Fruit fly (Drosophila melanogaster): ENCODE results near the gene vig2.

Gene vig2

DNA sequence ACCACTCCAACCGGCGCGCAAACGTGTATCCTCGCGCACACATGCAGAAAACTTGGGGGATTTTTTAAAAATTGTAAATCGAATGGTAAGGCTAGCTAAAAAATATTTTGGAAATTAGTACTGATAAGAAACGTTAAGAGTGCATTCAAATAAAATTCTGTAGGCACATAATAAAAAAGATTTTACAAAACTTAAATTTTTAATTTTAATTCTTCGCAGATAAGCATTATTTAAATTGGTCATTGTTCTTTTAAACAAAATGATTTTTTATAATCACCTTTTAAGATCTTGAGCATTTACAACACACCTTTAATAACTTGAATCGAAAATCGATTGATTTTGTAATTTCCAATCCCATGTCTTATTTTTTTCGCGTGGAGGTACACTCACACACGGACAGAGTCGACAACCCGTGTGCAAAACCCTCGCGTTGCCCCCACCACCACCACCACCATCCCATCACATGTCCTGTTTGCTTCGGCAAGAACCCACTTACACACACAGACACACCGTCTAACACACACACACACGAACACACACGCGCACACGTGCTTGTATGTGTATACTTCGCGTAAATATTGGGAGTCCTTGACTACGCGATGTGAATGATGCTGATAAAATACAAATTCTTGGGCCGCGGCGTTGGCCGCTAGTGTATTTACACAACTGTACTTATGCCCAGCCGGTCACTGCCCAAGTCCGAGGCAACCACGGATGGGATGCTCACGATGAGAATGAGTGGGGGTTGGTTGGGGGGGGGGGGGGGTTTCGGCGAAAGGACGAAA, 44.4 kb downstream of the vig2 start (continued):
- TF ChIP-seq CG30403 (GFP tag; optimal IDR thresholded peaks at IDR 0.05) (peak; percentile 17), CG10366 (GFP tag; IDR thresholded peaks at IDR 0.05) (no peak)

- peak; percentile 35; the same call in 1 of the 2 replicates for TF ChIP-seq ttk (GFP tag; IDR thresholded peaks at IDR 0.05)
- TF ChIP-seq eyg (GFP tag; optimal IDR thresholded peaks at IDR 0.05) = no peak
- TF ChIP-seq Abd-B (GFP tag; optimal IDR thresholded peaks at IDR 0.05) = no peak
- no peak for TF ChIP-seq trh (GFP tag; optimal IDR thresholded peaks at IDR 0.05)
- TF ChIP-seq CG1603 (tag; optimal IDR thresholded peaks at IDR 0.05) = peak; percentile 41
- peak; percentile 21; the same call in 1 of the 2 replicates for TF ChIP-seq E2f2 (GFP tag; IDR thresholded peaks at IDR 0.05)
- TF ChIP-seq CG10274 (GFP tag; optimal IDR thresholded peaks at IDR 0.05) = peak; percentile 15
- TF ChIP-seq ind (GFP tag; optimal IDR thresholded peaks at IDR 0.05) = peak; percentile 32
- peak; percentile 44; the same call in 1 of the 2 replicates for TF ChIP-seq ranshi (GFP tag; IDR thresholded peaks at IDR 0.05)
- no peak for TF ChIP-seq ap (GFP tag; IDR thresholded peaks at IDR 0.05)
- TF ChIP-seq seq (GFP tag; IDR thresholded peaks at IDR 0.05) = no peak
- no peak for TF ChIP-seq ken (GFP tag; IDR thresholded peaks at IDR 0.05)
- peak; percentile 45 for TF ChIP-seq HLH54F (GFP tag; optimal IDR thresholded peaks at IDR 0.05)
- no peak for TF ChIP-seq D19B (GFP tag; optimal IDR thresholded peaks at IDR 0.05)
- TF ChIP-seq sisA (GFP tag; IDR thresholded peaks at IDR 0.05) = peak; percentile 45; the same call in 1 of the 2 replicates
- no peak for TF ChIP-seq ro (GFP tag; IDR thresholded peaks at IDR 0.05)
- no peak for TF ChIP-seq HLHmδ (GFP tag; optimal IDR thresholded peaks at IDR 0.05)
- TF ChIP-seq D (optimal IDR thresholded peaks at IDR 0.05) = peak; percentile 19
- TF ChIP-seq D (GFP tag; optimal IDR thresholded peaks at IDR 0.05) = peak; percentile 3
- TF ChIP-seq Blimp-1 (GFP tag; optimal IDR thresholded peaks at IDR 0.05) = peak; percentile 36
- peak; percentile 48 for TF ChIP-seq zf30C (GFP tag; optimal IDR thresholded peaks at IDR 0.05)
- TF ChIP-seq rib (GFP tag; IDR thresholded peaks at IDR 0.05) = no peak
- TF ChIP-seq CG10654 (GFP tag; optimal IDR thresholded peaks at IDR 0.05) = no peak
- peak; percentile 36 for TF ChIP-seq CG15011 (GFP tag; optimal IDR thresholded peaks at IDR 0.05)
- TF ChIP-seq BtbVII (GFP tag; optimal IDR thresholded peaks at IDR 0.05) = peak; percentile 41
- TF ChIP-seq ewg (GFP tag; optimal IDR thresholded peaks at IDR 0.05) = no peak
- TF ChIP-seq PHDP (tag; optimal IDR thresholded peaks at IDR 0.05) = peak; percentile 26
- TF ChIP-seq CG14965 (GFP tag; optimal IDR thresholded peaks at IDR 0.05; ENCODE audit: borderline replicate concordance) = no peak
- TF ChIP-seq CG17359 (tag; optimal IDR thresholded peaks at IDR 0.05) = peak; percentile 46
- TF ChIP-seq CG12769 (tag; optimal IDR thresholded peaks at IDR 0.05) = peak; percentile 49
- TF ChIP-seq stc (GFP tag; IDR thresholded peaks at IDR 0.05) = 0 out of 2 replicates have a peak, but pooled peaks have one; percentile 20
- peak; percentile 56 for TF ChIP-seq Hmr (GFP tag; optimal IDR thresholded peaks at IDR 0.05)
- TF ChIP-seq CrebB (tag; optimal IDR thresholded peaks at IDR 0.05) = no peak
- TF ChIP-seq CG11093 (GFP tag; IDR thresholded peaks at IDR 0.05) = 0 out of 3 replicates have a peak, but pooled peaks have one; percentile 29
- peak; percentile 32; the same call in 1 of the 2 replicates for TF ChIP-seq Ada2b (GFP tag; IDR thresholded peaks at IDR 0.05)
- peak; percentile 65 for TF ChIP-seq CG13424 (tag; optimal IDR thresholded peaks at IDR 0.05)
- TF ChIP-seq CG2712 (tag; optimal IDR thresholded peaks at IDR 0.05) = peak; percentile 60
- TF ChIP-seq br (optimal IDR thresholded peaks at IDR 0.05) = no peak
- TF ChIP-seq otp (GFP tag; IDR thresholded peaks at IDR 0.05) = no peak
- TF ChIP-seq Sox102F (GFP tag; optimal IDR thresholded peaks at IDR 0.05) = peak; percentile 41
- TF ChIP-seq CG31388 (GFP tag; optimal IDR thresholded peaks at IDR 0.05) = no peak
- peak; percentile 37 for TF ChIP-seq CG8924 (tag; optimal IDR thresholded peaks at IDR 0.05)
- TF ChIP-seq gem (tag; optimal IDR thresholded peaks at IDR 0.05) = peak; percentile 69
- TF ChIP-seq CG12744 (GFP tag; optimal IDR thresholded peaks at IDR 0.05) = no peak
- TF ChIP-seq CG11247 (GFP tag; IDR thresholded peaks at IDR 0.05) = no peak
Measured at dm6 chr3R:25168259-25168972, 45.2 kb downstream of the vig2 start.
